Fruit fly (Drosophila melanogaster) whole organism, embryonic: ENCODE measurements around the gene CG44405.
A peak's percentile ranks its signal among the peaks of the same experiment; 100 is the strongest.

Experiments
- BtbVII ChIP-seq: fragments of 200-800 bp; sonication (Bioruptor generic); optimal IDR thresholded peaks from 3 replicates; lab custom pipeline; 2017; ENCODE audit warnings: missing biosample characterization, mild to moderate bottlenecking, missing genetic modification characterization
- C15 ChIP-seq: fragments of 200-800 bp; sonication (Bioruptor generic); IDR thresholded peaks from 3 replicates; pipeline ENCODE4 v1.3.6; 2022; ENCODE audit warnings: missing biosample characterization, missing genetic modification characterization
- CG10147 ChIP-seq: fragments of 200-800 bp; sonication (Bioruptor generic); optimal IDR thresholded peaks from 2 replicates; lab custom pipeline; 2019; ENCODE audit warnings: missing biosample characterization, mild to moderate bottlenecking, missing genetic modification characterization, moderate library complexity
- CG10209 ChIP-seq: fragments of 200-800 bp; sonication (Bioruptor generic); optimal IDR thresholded peaks from 3 replicates; lab custom pipeline; 2017; ENCODE audit warnings: missing biosample characterization, mild to moderate bottlenecking, missing genetic modification characterization, missing genetic modification reagents
- CG10543 ChIP-seq: fragments of 200-800 bp; sonication (Bioruptor generic); optimal IDR thresholded peaks from 3 replicates; lab custom pipeline; 2017; ENCODE audit warnings: missing biosample characterization, mild to moderate bottlenecking, missing genetic modification characterization, moderate library complexity
- CG10654 ChIP-seq: fragments of 200-800 bp; sonication (Bioruptor generic); optimal IDR thresholded peaks from 2 replicates; lab custom pipeline; 2016; ENCODE audit warnings: missing biosample characterization, missing genetic modification characterization
- CG12219 ChIP-seq: fragments of 200-800 bp; sonication (Bioruptor generic); optimal IDR thresholded peaks from 3 replicates; lab custom pipeline; 2018; ENCODE audit warnings: missing biosample characterization, mild to moderate bottlenecking, missing genetic modification characterization
- CG12391 ChIP-seq: fragments of 200-800 bp; sonication (Bioruptor generic); optimal IDR thresholded peaks from 3 replicates; lab custom pipeline; 2018; ENCODE audit warnings: missing biosample characterization, mild to moderate bottlenecking, missing genetic modification characterization, moderate library complexity
- CG14050 ChIP-seq: fragments of 200-800 bp; sonication (Bioruptor generic); IDR thresholded peaks from 3 replicates; pipeline ENCODE4 v1.3.6; 2022; ENCODE audit warnings: missing biosample characterization, missing genetic modification characterization
- CG1529 ChIP-seq: fragments of 200-800 bp; sonication (Bioruptor generic); optimal IDR thresholded peaks from 3 replicates; lab custom pipeline; 2018; ENCODE audit warnings: missing biosample characterization, missing genetic modification characterization
- CG15479 ChIP-seq: fragments of 200-800 bp; sonication (Bioruptor generic); optimal IDR thresholded peaks from 3 replicates; lab custom pipeline; 2019; ENCODE audit warnings: missing biosample characterization, mild to moderate bottlenecking, missing genetic modification characterization, moderate library complexity
- CG17361 ChIP-seq: fragments of 200-800 bp; sonication (Bioruptor generic); IDR thresholded peaks from 3 replicates; pipeline ENCODE4 v1.3.6; 2022; ENCODE audit warnings: missing biosample characterization, missing genetic modification characterization
- CG17912 ChIP-seq: fragments of 200-800 bp; sonication (Bioruptor generic); optimal IDR thresholded peaks from 2 replicates; lab custom pipeline; 2018; ENCODE audit warnings: missing biosample characterization, mild to moderate bottlenecking, missing genetic modification characterization
- CG1832 ChIP-seq: fragments of 200-800 bp; sonication (Bioruptor generic); optimal IDR thresholded peaks from 2 replicates; lab custom pipeline; 2017; ENCODE audit warnings: missing biosample characterization, mild to moderate bottlenecking, missing genetic modification characterization, inconsistent platforms
- CG18476 ChIP-seq: fragments of 200-800 bp; sonication (Bioruptor generic); optimal IDR thresholded peaks from 2 replicates; lab custom pipeline; 2016; ENCODE audit warnings: missing biosample characterization, mild to moderate bottlenecking, missing genetic modification characterization
- CG30431 ChIP-seq: fragments of 200-800 bp; sonication (Bioruptor generic); optimal IDR thresholded peaks from 2 replicates; lab custom pipeline; 2017; ENCODE audit warnings: missing biosample characterization, missing genetic modification characterization
- CG3847 ChIP-seq: fragments of 200-800 bp; sonication (Bioruptor generic); IDR thresholded peaks from 2 replicates; pipeline ENCODE4 v1.3.6; 2022; ENCODE audit warnings: missing biosample characterization, missing genetic modification characterization
- CG4328 ChIP-seq: fragments of 200-800 bp; sonication (Bioruptor generic); optimal IDR thresholded peaks from 3 replicates; lab custom pipeline; 2017; ENCODE audit warnings: missing biosample characterization, missing genetic modification reagents, missing genetic modification characterization
- CG4360 ChIP-seq: fragments of 200-800 bp; sonication (Bioruptor generic); IDR thresholded peaks from 2 replicates; pipeline ENCODE4 v1.3.6; 2022; ENCODE audit warnings: missing biosample characterization, missing genetic modification characterization
- CG4820 ChIP-seq: fragments of 200-800 bp; sonication (Bioruptor generic); optimal IDR thresholded peaks from 3 replicates; lab custom pipeline; 2016; ENCODE audit warnings: missing biosample characterization, missing genetic modification characterization
- CG7786 ChIP-seq: fragments of 200-800 bp; sonication (Bioruptor generic); optimal IDR thresholded peaks from 2 replicates; lab custom pipeline; 2016; ENCODE audit warnings: missing biosample characterization, missing genetic modification characterization
- CG7963 ChIP-seq: fragments of 200-800 bp; sonication (Bioruptor generic); IDR thresholded peaks from 3 replicates; pipeline ENCODE4 v1.3.6; 2022; ENCODE audit warnings: missing biosample characterization, missing genetic modification characterization; ENCODE audit not compliant: partially characterized antibody
- CG7987 ChIP-seq: fragments of 200-800 bp; sonication (Bioruptor generic); optimal IDR thresholded peaks from 2 replicates; lab custom pipeline; 2018; ENCODE audit warnings: missing biosample characterization, mild to moderate bottlenecking, missing genetic modification characterization, moderate library complexity
- CG8290 ChIP-seq, 3 experiments: fragments of 200-800 bp; sonication (Bioruptor generic); optimal IDR thresholded peaks; 2 replicates each; lab custom pipeline; 2016 to 2019; ENCODE audit warnings: missing biosample characterization in 3 of 3, missing genetic modification characterization in 3 of 3, mild to moderate bottlenecking in 2 of 3, moderate library complexity in 1 of 3
- CG9797 ChIP-seq: fragments of 200-800 bp; sonication (Bioruptor generic); optimal IDR thresholded peaks from 3 replicates; lab custom pipeline; 2018; ENCODE audit warnings: missing biosample characterization, mild to moderate bottlenecking, missing genetic modification characterization
- Dip2 ChIP-seq: fragments of 200-800 bp; sonication (Bioruptor generic); IDR thresholded peaks from 2 replicates; pipeline ENCODE4 v1.3.6; 2022; ENCODE audit warnings: missing biosample characterization, missing genetic modification characterization
- Hey ChIP-seq: fragments of 200-800 bp; sonication (Bioruptor generic); optimal IDR thresholded peaks from 3 replicates; lab custom pipeline; 2018; ENCODE audit warnings: missing biosample characterization, mild to moderate bottlenecking, missing genetic modification characterization
- Myb ChIP-seq: fragments of 200-800 bp; sonication (Bioruptor generic); optimal IDR thresholded peaks from 2 replicates; lab custom pipeline; 2016; ENCODE audit warnings: missing biosample characterization, missing genetic modification characterization
- Scr ChIP-seq: fragments of 200-800 bp; sonication (Bioruptor generic); IDR thresholded peaks from 2 replicates; pipeline ENCODE4 v1.3.6; 2022; ENCODE audit warnings: missing biosample characterization, missing genetic modification characterization; ENCODE audit not compliant: partially characterized antibody
- Side ChIP-seq: fragments of 200-800 bp; sonication (Bioruptor generic); optimal IDR thresholded peaks from 2 replicates; lab custom pipeline; 2016; ENCODE audit warnings: missing biosample characterization, missing genetic modification characterization
- Ssrp ChIP-seq: fragments of 200-800 bp; sonication (Bioruptor generic); optimal IDR thresholded peaks from 2 replicates; lab custom pipeline; 2018; ENCODE audit warnings: missing biosample characterization, mild to moderate bottlenecking, missing genetic modification characterization, moderate library complexity
- dmrt99B ChIP-seq: fragments of 200-800 bp; sonication (Bioruptor generic); optimal IDR thresholded peaks from 2 replicates; lab custom pipeline; 2018; ENCODE audit warnings: missing biosample characterization, mild to moderate bottlenecking, missing genetic modification characterization, moderate library complexity
- dysf ChIP-seq: fragments of 200-800 bp; sonication (Bioruptor generic); IDR thresholded peaks from 3 replicates; pipeline ENCODE4 v1.3.6; 2022; ENCODE audit warnings: missing biosample characterization, missing genetic modification characterization
- gsb-n ChIP-seq: fragments of 200-800 bp; sonication (Bioruptor generic); optimal IDR thresholded peaks from 3 replicates; lab custom pipeline; 2018; ENCODE audit warnings: missing biosample characterization, mild to moderate bottlenecking, missing genetic modification characterization
- ham ChIP-seq: fragments of 200-800 bp; sonication (Bioruptor generic); IDR thresholded peaks from 2 replicates; pipeline ENCODE4 v1.3.6; 2022; ENCODE audit warnings: missing biosample characterization, missing genetic modification characterization
- knrl ChIP-seq: fragments of 200-800 bp; sonication (Bioruptor generic); IDR thresholded peaks from 3 replicates; pipeline ENCODE4 v1.3.6; 2022; ENCODE audit warnings: missing biosample characterization, missing genetic modification characterization; ENCODE audit not compliant: partially characterized antibody
- lilli ChIP-seq: fragments of 200-800 bp; sonication (Bioruptor generic); optimal IDR thresholded peaks from 3 replicates; lab custom pipeline; 2016; ENCODE audit warnings: missing biosample characterization, missing genetic modification characterization
- luna ChIP-seq: fragments of 200-800 bp; sonication (Bioruptor generic); optimal IDR thresholded peaks from 2 replicates; lab custom pipeline; 2016; ENCODE audit warnings: missing biosample characterization, missing genetic modification characterization
- onecut ChIP-seq: fragments of 200-800 bp; sonication (Bioruptor generic); IDR thresholded peaks from 2 replicates; pipeline ENCODE4 v1.3.6; 2022; ENCODE audit warnings: missing biosample characterization, missing genetic modification characterization
- phol ChIP-seq: fragments of 200-800 bp; sonication (Bioruptor generic); optimal IDR thresholded peaks from 3 replicates; lab custom pipeline; 2018; ENCODE audit warnings: missing biosample characterization, mild to moderate bottlenecking, missing genetic modification characterization, moderate library complexity
- pum ChIP-seq: fragments of 200-800 bp; sonication (Bioruptor generic); optimal IDR thresholded peaks from 2 replicates; lab custom pipeline; 2016; ENCODE audit warnings: missing biosample characterization, missing genetic modification characterization
- schlank ChIP-seq: fragments of 200-800 bp; sonication (Bioruptor generic); optimal IDR thresholded peaks from 2 replicates; lab custom pipeline; 2018; ENCODE audit warnings: missing biosample characterization, mild to moderate bottlenecking, missing genetic modification characterization
- sens ChIP-seq: fragments of 200-800 bp; sonication (Bioruptor generic); peaks from one replicate; lab custom pipeline; 2016; ENCODE audit warnings: missing biosample characterization, missing genetic modification characterization
- slou ChIP-seq: fragments of 200-800 bp; sonication (Bioruptor generic); optimal IDR thresholded peaks from 3 replicates; lab custom pipeline; 2016; ENCODE audit warnings: missing biosample characterization, missing genetic modification characterization
- stc ChIP-seq: fragments of 200-800 bp; sonication (Bioruptor generic); IDR thresholded peaks from 2 replicates; pipeline ENCODE4 v1.3.6; 2022; ENCODE audit warnings: missing biosample characterization, missing genetic modification characterization
- ttk ChIP-seq: fragments of 200-800 bp; sonication (Bioruptor generic); IDR thresholded peaks from 2 replicates; pipeline ENCODE4 v2.1.2; 2022; ENCODE audit warnings: missing biosample characterization, missing genetic modification characterization
- unpg ChIP-seq: fragments of 200-800 bp; sonication (Bioruptor generic); optimal IDR thresholded peaks from 3 replicates; lab custom pipeline; 2018; ENCODE audit warnings: missing biosample characterization, mild to moderate bottlenecking, missing genetic modification characterization, moderate library complexity
- zen ChIP-seq: fragments of 200-800 bp; sonication (Bioruptor generic); optimal IDR thresholded peaks from 3 replicates; lab custom pipeline; 2018; ENCODE audit warnings: missing biosample characterization, mild to moderate bottlenecking, missing genetic modification characterization, moderate library complexity

The CG44405 gene

dm6 chr2L:16352585-16353580 is 10.8 kb upstream of the CG44405 start, which contains the start of the genes Hyls1, chif and CG4455 (continued):
- TF ChIP-seq Side: no peak
- no peak for TF ChIP-seq ttk (GFP tag; lab: Robert Waterston, UW)
- TF ChIP-seq CG12219 (GFP tag; lab: Kevin White, UChicago): no peak
- peak; percentile 43 for TF ChIP-seq CG12391 (tag; lab: Kevin White, UChicago)
- TF ChIP-seq CG3847 (GFP tag; lab: Robert Waterston, UW): peak; percentile 54
- peak; percentile 17 for TF ChIP-seq dmrt99B (tag; lab: Kevin White, UChicago)
- peak; percentile 41 for TF ChIP-seq CG9797
- TF ChIP-seq CG10147 (GFP tag; lab: Kevin White, UChicago): peak; percentile 41
- TF ChIP-seq CG1529 (GFP tag; lab: Kevin White, UChicago): peak; percentile 29
- no peak for TF ChIP-seq CG7786 (GFP tag; lab: Kevin White, UChicago)
- no peak for TF ChIP-seq pum (GFP tag; lab: Kevin White, UChicago)
- peak; percentile 71 for TF ChIP-seq CG7963 (GFP tag; lab: Robert Waterston, UW)
- TF ChIP-seq dysf (GFP tag; lab: Robert Waterston, UW): no peak
- peak; percentile 18 for TF ChIP-seq CG10209
- TF ChIP-seq sens (GFP tag; lab: Kevin White, UChicago): peak; percentile 74
- peak; percentile 16 for TF ChIP-seq CG1832 (GFP tag; lab: Kevin White, UChicago)
- TF ChIP-seq unpg (GFP tag; lab: Kevin White, UChicago): no peak
- no peak for TF ChIP-seq CG7987
- no peak for TF ChIP-seq CG30431 (GFP tag; lab: Kevin White, UChicago)
- TF ChIP-seq lilli: peak; percentile 31
- TF ChIP-seq Ssrp (tag; lab: Kevin White, UChicago): peak; percentile 32
- TF ChIP-seq CG8290 (GFP tag; optimal IDR thresholded peaks at IDR 0.05; lab: Kevin White, UChicago): no peak
- peak; percentile 23 for TF ChIP-seq CG8290 (tag; optimal IDR thresholded peaks at IDR 0.05; lab: Kevin White, UChicago)
- TF ChIP-seq CG14050 (GFP tag; lab: Robert Waterston, UW): no peak
- TF ChIP-seq Dip2 (GFP tag; lab: Robert Waterston, UW): no peak
- TF ChIP-seq slou (GFP tag; lab: Kevin White, UChicago): peak; percentile 13
- TF ChIP-seq BtbVII (GFP tag; lab: Kevin White, UChicago): no peak
- peak; percentile 40 for TF ChIP-seq CG10654 (GFP tag; lab: Kevin White, UChicago)
- TF ChIP-seq CG17361 (GFP tag; lab: Robert Waterston, UW): peak; percentile 59; the same call in 2 of the 3 replicates
- peak; percentile 95 for TF ChIP-seq knrl (GFP tag; lab: Robert Waterston, UW)
- TF ChIP-seq C15 (GFP tag; lab: Robert Waterston, UW): no peak
- TF ChIP-seq CG15479 (GFP tag; lab: Kevin White, UChicago): peak; percentile 44
- no peak for TF ChIP-seq Hey (tag; lab: Kevin White, UChicago)
- TF ChIP-seq CG4328 (GFP tag; lab: Kevin White, UChicago): peak; percentile 0
- TF ChIP-seq schlank (tag; lab: Kevin White, UChicago): no peak
- TF ChIP-seq CG17912 (GFP tag; lab: Kevin White, UChicago): no peak
- TF ChIP-seq zen (tag; lab: Kevin White, UChicago): no peak
- TF ChIP-seq onecut: no peak
- TF ChIP-seq CG4820 (GFP tag; lab: Kevin White, UChicago): no peak
- peak; percentile 63 for TF ChIP-seq phol (tag; lab: Kevin White, UChicago)
- no peak for TF ChIP-seq luna (GFP tag; lab: Kevin White, UChicago)
- TF ChIP-seq gsb-n: peak; percentile 48
- TF ChIP-seq stc: no peak
- TF ChIP-seq CG18476 (GFP tag; lab: Kevin White, UChicago): no peak
- TF ChIP-seq Myb (GFP tag; lab: Kevin White, UChicago): no peak
- TF ChIP-seq CG4360 (GFP tag; lab: Robert Waterston, UW): no peak
- no peak for TF ChIP-seq ham (GFP tag; lab: Robert Waterston, UW)
- TF ChIP-seq Scr (GFP tag; lab: Robert Waterston, UW): peak; percentile 96
- peak; percentile 45 for TF ChIP-seq CG10543 (GFP tag; lab: Kevin White, UChicago)
